Fruit fly (Drosophila melanogaster) whole organism, prepupa: ENCODE measurements around the gene Sps2.

Experiments
- CG10631 ChIP-seq: fragments of 200-800 bp; sonication (Bioruptor generic); optimal IDR thresholded peaks from 2 replicates; lab custom pipeline; 2016; ENCODE audit warnings: missing biosample characterization, missing genetic modification characterization
- CG11294 ChIP-seq: fragments of 200-800 bp; sonication (Bioruptor generic); IDR thresholded peaks from 2 replicates; pipeline ENCODE4 v1.3.6; 2022; ENCODE audit warnings: missing biosample characterization, missing genetic modification characterization
- CG11762 ChIP-seq: fragments of 200-800 bp; sonication (Bioruptor generic); optimal IDR thresholded peaks from 3 replicates; lab custom pipeline; 2016; ENCODE audit warnings: missing biosample characterization, missing genetic modification characterization; ENCODE audit not compliant: insufficient read depth
- CG1621 ChIP-seq: fragments of 200-800 bp; sonication (Bioruptor generic); optimal IDR thresholded peaks from 3 replicates; lab custom pipeline; 2018; ENCODE audit warnings: missing biosample characterization, mild to moderate bottlenecking, missing genetic modification characterization
- CG16779 ChIP-seq: fragments of 200-800 bp; sonication (Bioruptor generic); optimal IDR thresholded peaks from 3 replicates; lab custom pipeline; 2017; ENCODE audit warnings: missing biosample characterization, mild to moderate bottlenecking, missing genetic modification characterization
- CG31627 ChIP-seq: fragments of 200-800 bp; sonication (Bioruptor generic); optimal IDR thresholded peaks from 3 replicates; lab custom pipeline; 2016; ENCODE audit warnings: missing biosample characterization, missing genetic modification characterization
- CG34406 ChIP-seq: fragments of 200-800 bp; sonication (Bioruptor generic); optimal IDR thresholded peaks from 3 replicates; lab custom pipeline; 2016; ENCODE audit warnings: missing biosample characterization, missing genetic modification characterization
- CG4318 ChIP-seq: fragments of 200-800 bp; sonication (Bioruptor generic); optimal IDR thresholded peaks from 3 replicates; lab custom pipeline; 2017; ENCODE audit warnings: missing biosample characterization, mild to moderate bottlenecking, missing genetic modification characterization
- CG6808 ChIP-seq: fragments of 200-800 bp; sonication (Bioruptor generic); optimal IDR thresholded peaks from 3 replicates; lab custom pipeline; 2017; ENCODE audit warnings: missing biosample characterization, missing genetic modification characterization, mild to moderate bottlenecking, moderate library complexity, missing genetic modification reagents
- CG6854 ChIP-seq: fragments of 200-800 bp; sonication (Bioruptor generic); optimal IDR thresholded peaks from 2 replicates; lab custom pipeline; 2017; ENCODE audit warnings: missing biosample characterization, mild to moderate bottlenecking, missing genetic modification characterization
- CG8119 ChIP-seq: fragments of 200-800 bp; sonication (Bioruptor generic); IDR thresholded peaks from 3 replicates; pipeline ENCODE4 v1.3.6; 2022; ENCODE audit warnings: missing biosample characterization, missing genetic modification characterization
- CG8632 ChIP-seq: fragments of 200-800 bp; sonication (Bioruptor generic); optimal IDR thresholded peaks from 3 replicates; lab custom pipeline; 2016; ENCODE audit warnings: missing biosample characterization, missing genetic modification characterization
- Eip75B ChIP-seq: fragments of 200-800 bp; sonication (Bioruptor generic); optimal IDR thresholded peaks from 3 replicates; lab custom pipeline; 2016; ENCODE audit warnings: missing biosample characterization, missing genetic modification characterization
- Eip78C ChIP-seq: fragments of 200-800 bp; sonication (Bioruptor generic); peaks from one replicate; lab custom pipeline; 2016; ENCODE audit warnings: missing biosample characterization, missing genetic modification characterization
- Eip93F ChIP-seq: fragments of 200-800 bp; sonication (Bioruptor generic); optimal IDR thresholded peaks from 2 replicates; lab custom pipeline; 2016; ENCODE audit warnings: missing biosample characterization, mild to moderate bottlenecking, missing genetic modification characterization
- Ets96B ChIP-seq: fragments of 200-800 bp; optimal IDR thresholded peaks from 2 replicates; lab custom pipeline; 2019; ENCODE audit warnings: missing biosample characterization, mild to moderate bottlenecking, missing genetic modification characterization, moderate library complexity
- Gug ChIP-seq: fragments of 200-800 bp; sonication (Bioruptor generic); IDR thresholded peaks from 2 replicates; pipeline ENCODE4 v1.3.6; 2022; ENCODE audit warnings: missing biosample characterization, missing genetic modification characterization
- Hr4 ChIP-seq: fragments of 200-800 bp; sonication (Bioruptor generic); optimal IDR thresholded peaks from 3 replicates; lab custom pipeline; 2016; ENCODE audit warnings: missing biosample characterization, missing genetic modification characterization
- Lpt ChIP-seq: fragments of 200-800 bp; sonication (Bioruptor generic); optimal IDR thresholded peaks from 3 replicates; lab custom pipeline; 2016; ENCODE audit warnings: missing biosample characterization, missing genetic modification characterization
- Met ChIP-seq: fragments of 200-800 bp; sonication (Bioruptor generic); optimal IDR thresholded peaks from 3 replicates; lab custom pipeline; 2016; ENCODE audit warnings: missing biosample characterization, missing genetic modification characterization
- OdsH ChIP-seq: fragments of 200-800 bp; sonication (Bioruptor generic); optimal IDR thresholded peaks from 3 replicates; lab custom pipeline; 2016; ENCODE audit warnings: missing biosample characterization, missing genetic modification characterization
- Sox102F ChIP-seq: fragments of 200-800 bp; sonication (Bioruptor generic); optimal IDR thresholded peaks from 2 replicates; lab custom pipeline; 2016; ENCODE audit warnings: missing biosample characterization, mild to moderate bottlenecking, missing genetic modification characterization
- Sox14 ChIP-seq: fragments of 200-800 bp; sonication (Bioruptor generic); optimal IDR thresholded peaks from 3 replicates; lab custom pipeline; 2016; ENCODE audit warnings: missing biosample characterization, missing genetic modification characterization
- Sox15 ChIP-seq: fragments of 200-800 bp; sonication (Bioruptor generic); optimal IDR thresholded peaks from 3 replicates; lab custom pipeline; 2016; ENCODE audit warnings: missing biosample characterization, missing genetic modification characterization
- achi ChIP-seq: fragments of 200-800 bp; sonication (Bioruptor generic); optimal IDR thresholded peaks from 3 replicates; lab custom pipeline; 2016; ENCODE audit warnings: missing biosample characterization, missing genetic modification characterization
- acj6 ChIP-seq: fragments of 200-800 bp; sonication (Bioruptor generic); optimal IDR thresholded peaks from 3 replicates; lab custom pipeline; 2016; ENCODE audit warnings: missing biosample characterization, missing genetic modification characterization
- cyc ChIP-seq: fragments of 200-800 bp; sonication (Bioruptor generic); optimal IDR thresholded peaks from 3 replicates; lab custom pipeline; 2016; ENCODE audit warnings: missing biosample characterization, missing genetic modification characterization
- dac ChIP-seq: fragments of 200-800 bp; sonication (Bioruptor generic); optimal IDR thresholded peaks from 2 replicates; lab custom pipeline; 2017; ENCODE audit warnings: missing biosample characterization, mild to moderate bottlenecking, missing genetic modification characterization
- dsx ChIP-seq: fragments of 200-800 bp; optimal IDR thresholded peaks from 3 replicates; lab custom pipeline; 2019; ENCODE audit warnings: missing biosample characterization, mild to moderate bottlenecking, missing genetic modification characterization, moderate library complexity; ENCODE audit not compliant: poor library complexity, severe bottlenecking
- eg ChIP-seq: fragments of 200-800 bp; sonication (Bioruptor generic); IDR thresholded peaks from 3 replicates; pipeline ENCODE4 v1.3.6; 2022; ENCODE audit warnings: missing biosample characterization, missing genetic modification characterization
- esn ChIP-seq: fragments of 200-800 bp; sonication (Bioruptor generic); optimal IDR thresholded peaks from 2 replicates; lab custom pipeline; 2016; ENCODE audit warnings: missing biosample characterization, mild to moderate bottlenecking, missing genetic modification characterization, moderate library complexity
- fd59A ChIP-seq: fragments of 200-800 bp; sonication (Bioruptor generic); optimal IDR thresholded peaks from 2 replicates; lab custom pipeline; 2017; ENCODE audit warnings: missing biosample characterization, mild to moderate bottlenecking, missing genetic modification characterization, missing genetic modification reagents
- fd85E ChIP-seq: fragments of 200-800 bp; sonication (Bioruptor generic); optimal IDR thresholded peaks from 3 replicates; lab custom pipeline; 2016; ENCODE audit warnings: missing biosample characterization, missing genetic modification characterization
- fkh ChIP-seq: fragments of 200-800 bp; sonication (Bioruptor generic); optimal IDR thresholded peaks from 3 replicates; lab custom pipeline; 2017; ENCODE audit warnings: missing biosample characterization, mild to moderate bottlenecking, missing genetic modification characterization, moderate library complexity
- lz ChIP-seq: fragments of 200-800 bp; sonication (Bioruptor generic); optimal IDR thresholded peaks from 3 replicates; lab custom pipeline; 2016; ENCODE audit warnings: missing biosample characterization, missing genetic modification characterization
- pdm3 ChIP-seq: fragments of 200-800 bp; sonication (Bioruptor generic); optimal IDR thresholded peaks from 3 replicates; lab custom pipeline; 2016; ENCODE audit warnings: missing biosample characterization, missing genetic modification characterization
- salr ChIP-seq, 2 experiments: fragments of 200-800 bp; sonication (Bioruptor generic); optimal IDR thresholded peaks; 3 replicates each; lab custom pipeline; 2016 to 2018; ENCODE audit warnings: missing biosample characterization in 2 of 2, missing genetic modification characterization in 2 of 2, mild to moderate bottlenecking in 1 of 2
- svp ChIP-seq: fragments of 200-800 bp; sonication (Bioruptor generic); peaks from one replicate; lab custom pipeline; 2016; ENCODE audit warnings: missing biosample characterization, missing genetic modification characterization
- topi ChIP-seq: fragments of 200-800 bp; sonication (Bioruptor generic); optimal IDR thresholded peaks from 3 replicates; lab custom pipeline; 2016; ENCODE audit warnings: missing biosample characterization, missing genetic modification characterization
- vri ChIP-seq: fragments of 200-800 bp; sonication (Bioruptor generic); optimal IDR thresholded peaks from 3 replicates; lab custom pipeline; 2016; ENCODE audit warnings: missing biosample characterization, mild to moderate bottlenecking, missing genetic modification characterization

The Sps2 gene

DNA sequence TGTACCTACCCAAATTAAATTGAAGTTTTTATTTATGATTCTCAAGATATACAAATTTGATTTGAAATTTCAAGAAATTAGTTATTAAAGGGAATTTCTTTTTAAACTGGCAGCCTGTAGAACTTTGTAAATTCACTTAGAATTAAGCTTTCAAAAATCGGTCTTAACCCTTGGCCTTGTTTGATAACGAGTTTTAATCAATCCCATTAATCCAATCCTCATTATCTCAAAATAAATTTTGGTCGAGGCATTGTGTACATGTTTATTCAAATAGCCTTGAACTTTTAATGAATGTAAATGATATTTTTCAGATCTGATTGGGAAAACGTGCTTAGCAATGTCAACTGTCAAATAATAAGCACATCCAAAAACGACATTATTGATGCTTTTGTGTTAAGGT is 2.6 kb upstream of the Sps2 start:
- TF ChIP-seq Eip78C (GFP tag; lab: Kevin White, UChicago), result peak; percentile 24
- TF ChIP-seq CG31627 (GFP tag; lab: Kevin White, UChicago), result no peak
- TF ChIP-seq CG4318 (GFP tag; lab: Kevin White, UChicago), result no peak
- TF ChIP-seq CG8119 (GFP tag; lab: Robert Waterston, UW), result no peak
- peak; percentile 71 for TF ChIP-seq svp (GFP tag; lab: Kevin White, UChicago)

DNA sequence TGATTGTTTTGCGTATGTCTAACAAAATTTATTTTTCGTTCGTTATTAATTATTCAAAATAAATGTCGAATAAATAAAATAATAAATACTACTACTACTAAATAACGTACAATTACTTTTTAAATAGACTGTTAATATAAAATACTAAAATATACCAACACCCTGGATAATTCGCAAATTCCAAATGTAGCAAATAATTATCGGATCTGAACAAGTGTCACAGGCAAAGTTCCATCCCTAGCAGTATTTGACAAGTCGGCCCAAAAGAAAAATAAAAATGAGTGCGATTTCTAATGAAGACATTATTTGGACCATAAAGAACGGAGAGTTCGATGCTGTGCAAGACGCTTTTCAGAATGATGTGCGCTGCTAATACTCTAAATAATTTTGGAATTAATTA is 989 bp upstream of the Sps2 start, which contains the start of gene CG31715:
Gene CG31715 (plus strand): TSS at position 212 of the 400 bp plus-strand sequence.
- TF ChIP-seq Lpt (GFP tag; lab: Kevin White, UChicago) (no peak), lz (GFP tag; lab: Kevin White, UChicago) (no peak), Eip75B (GFP tag; lab: Kevin White, UChicago) (peak; percentile 38), Met (GFP tag; lab: Kevin White, UChicago) (peak; percentile 13), achi (GFP tag; lab: Kevin White, UChicago) (peak; percentile 95), Hr4 (peak; percentile 16), svp (GFP tag; lab: Kevin White, UChicago) (peak; percentile 58), Ets96B (tag; lab: Kevin White, UChicago) (peak; percentile 26), dsx (GFP tag; lab: Kevin White, UChicago) (peak; percentile 27), vri (GFP tag; lab: Kevin White, UChicago) (peak; percentile 35), CG4318 (GFP tag; lab: Kevin White, UChicago) (no peak), esn (peak; percentile 29), fd85E (GFP tag; lab: Kevin White, UChicago) (no peak), dac (GFP tag; lab: Kevin White, UChicago) (no peak), Sox14 (GFP tag; lab: Kevin White, UChicago) (peak; percentile 3), salr (GFP tag; optimal IDR thresholded peaks at IDR 0.05; lab: Kevin White, UChicago) (no peak), Gug (GFP tag; lab: Robert Waterston, UW) (no peak), CG31627 (GFP tag; lab: Kevin White, UChicago) (no peak), CG11762 (GFP tag; lab: Kevin White, UChicago) (no peak), pdm3 (GFP tag; lab: Kevin White, UChicago) (peak; percentile 23), eg (no peak), CG8632 (peak; percentile 25), OdsH (no peak), CG16779 (no peak), CG10631 (peak; percentile 10), topi (GFP tag; lab: Kevin White, UChicago) (no peak), CG1621 (no peak), acj6 (GFP tag; lab: Kevin White, UChicago) (peak; percentile 3), Sox102F (GFP tag; lab: Kevin White, UChicago) (peak; percentile 50), Eip93F (GFP tag; lab: Kevin White, UChicago) (peak; percentile 17)

DNA sequence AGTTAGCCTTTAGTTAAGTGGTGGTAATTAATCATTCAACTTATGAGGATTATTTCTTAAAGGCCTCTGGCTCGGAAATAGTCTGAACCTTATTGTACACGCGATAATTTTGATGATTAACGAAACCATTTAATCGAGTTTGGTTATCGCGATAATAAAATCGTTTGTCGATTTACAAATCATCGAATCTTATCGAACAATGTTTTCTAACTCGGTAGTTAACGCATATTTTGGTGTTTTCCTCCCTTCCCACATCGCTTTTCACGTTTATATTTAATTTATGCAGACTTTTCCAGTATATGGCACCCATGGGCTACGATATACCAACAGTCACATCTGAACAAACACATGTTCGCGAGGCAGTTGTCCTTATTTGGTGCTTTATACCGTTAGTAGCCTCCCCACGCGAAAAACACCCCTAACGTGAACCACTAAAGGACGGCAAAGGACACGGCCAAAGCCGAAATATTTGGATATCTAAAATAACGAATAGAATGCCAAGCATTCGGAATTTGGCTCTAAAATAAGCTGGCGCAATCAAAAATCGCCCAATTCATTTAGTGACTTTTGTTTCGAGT is 1.7 kb downstream of the Sps2 start, which contains the start of gene Frmd5:
Gene Frmd5 (plus strand): TSS at position 414 of the 578 bp plus-strand sequence.
- TF ChIP-seq dac (GFP tag; lab: Kevin White, UChicago) (no peak), cyc (no peak), CG10631 (no peak), fd85E (GFP tag; lab: Kevin White, UChicago) (no peak), CG6808 (GFP tag; lab: Kevin White, UChicago) (no peak), lz (GFP tag; lab: Kevin White, UChicago) (no peak), Hr4 (no peak), CG8119 (GFP tag; lab: Robert Waterston, UW) (no peak), CG11294 (no peak), Eip78C (GFP tag; lab: Kevin White, UChicago) (no peak), topi (GFP tag; lab: Kevin White, UChicago) (no peak), CG34406 (GFP tag; lab: Kevin White, UChicago) (no peak), Sox14 (GFP tag; lab: Kevin White, UChicago) (no peak), Sox15 (GFP tag; lab: Kevin White, UChicago) (no peak), CG4318 (GFP tag; lab: Kevin White, UChicago) (no peak), pdm3 (GFP tag; lab: Kevin White, UChicago) (no peak), fd59A (GFP tag; lab: Kevin White, UChicago) (no peak), CG6854 (no peak), fkh (GFP tag; lab: Kevin White, UChicago) (no peak)
